Worm (Caenorhabditis elegans): ENCODE results near the gene srbc-5.

Gene srbc-5

ce11 chrV:3269407-3269806, 9.2 kb downstream of the srbc-5 start, which contains the start of gene T28A11.19:
TSS of gene T28A11.19 (minus strand) at chrV:3269514.
- peak in 1 of 2 experiments; percentile 97 for TF ChIP-seq unc-62 (GFP tag; optimal IDR thresholded peaks at IDR 0.05 in 1 of 2)
- TF ChIP-seq unc-62 (tag; optimal IDR thresholded peaks at IDR 0.05) = no peak
- TF ChIP-seq F26F4.8 (GFP tag; conservative IDR thresholded peaks at IDR 0.05) = no peak
- no peak for TF ChIP-seq daf-12 (tag; optimal IDR thresholded peaks at IDR 0.05)
- no peak for TF ChIP-seq lin-38 (GFP tag; IDR thresholded peaks at IDR 0.05)
- TF ChIP-seq aha-1 (tag) = peak; percentile 31
- TF ChIP-seq spr-1 (tag; optimal IDR thresholded peaks at IDR 0.05) = no peak
- TF ChIP-seq nhr-111 (GFP tag; optimal IDR thresholded peaks at IDR 0.05) = no peak
- no peak for TF ChIP-seq snpc-1.2 (GFP tag; IDR thresholded peaks at IDR 0.05)
- no peak for TF ChIP-seq Y5F2A.4 (GFP tag; optimal IDR thresholded peaks at IDR 0.05)

- no peak for TF ChIP-seq ceh-44 (GFP tag; IDR thresholded peaks at IDR 0.05)
- TF ChIP-seq nhr-25 (tag; optimal IDR thresholded peaks at IDR 0.05; ENCODE audit: borderline replicate concordance, insufficient read depth) = no peak
- no peak for TF ChIP-seq sdz-12 (GFP tag; optimal IDR thresholded peaks at IDR 0.05)
- TF ChIP-seq lin-29 (GFP tag; IDR thresholded peaks at IDR 0.05) = no peak
- no peak for TF ChIP-seq hlh-30 (tag; optimal IDR thresholded peaks at IDR 0.05; ENCODE audit: insufficient read depth)
- no peak for TF ChIP-seq egl-43 (GFP tag; IDR thresholded peaks at IDR 0.05)
- no peak for TF ChIP-seq D1046.2 (GFP tag; IDR thresholded peaks at IDR 0.05)
- no peak for TF ChIP-seq dve-1 (tag; optimal IDR thresholded peaks at IDR 0.05; ENCODE audit: insufficient read depth)
- no peak for TF ChIP-seq duxl-1 (tag; optimal IDR thresholded peaks at IDR 0.05; ENCODE audit: poor library complexity)
- no peak for TF ChIP-seq fos-1 (tag; optimal IDR thresholded peaks at IDR 0.05)
- no peak for TF ChIP-seq unc-39 (tag; optimal IDR thresholded peaks at IDR 0.05)
- TF ChIP-seq nhr-111 (GFP tag; optimal IDR thresholded peaks at IDR 0.05) = no peak
Observed at ce11 chrV:3273156-3273555, 13.0 kb downstream of the srbc-5 start, which contains the start of gene T28A11.20. TSS of gene T28A11.20 (minus strand) at chrV:3273256.

ce11 chrV:3273577-3274100, 13.5 kb downstream of the srbc-5 start, which contains the start of gene T28A11.4:
TSS of gene T28A11.4 (plus strand) at chrV:3274050.
- TF ChIP-seq spr-1 (tag; optimal IDR thresholded peaks at IDR 0.05) = no peak
- peak; percentile 68 for TF ChIP-seq aha-1 (tag)
- TF ChIP-seq Y48G9A.11 (GFP tag; IDR thresholded peaks at IDR 0.05) = no peak
- no peak for TF ChIP-seq lin-38 (GFP tag; IDR thresholded peaks at IDR 0.05)
- peak in 1 of 2 experiments; percentile 55 for TF ChIP-seq unc-62 (GFP tag; optimal IDR thresholded peaks at IDR 0.05 in 1 of 2)
- no peak for TF ChIP-seq unc-62 (tag; optimal IDR thresholded peaks at IDR 0.05)

DNA sequence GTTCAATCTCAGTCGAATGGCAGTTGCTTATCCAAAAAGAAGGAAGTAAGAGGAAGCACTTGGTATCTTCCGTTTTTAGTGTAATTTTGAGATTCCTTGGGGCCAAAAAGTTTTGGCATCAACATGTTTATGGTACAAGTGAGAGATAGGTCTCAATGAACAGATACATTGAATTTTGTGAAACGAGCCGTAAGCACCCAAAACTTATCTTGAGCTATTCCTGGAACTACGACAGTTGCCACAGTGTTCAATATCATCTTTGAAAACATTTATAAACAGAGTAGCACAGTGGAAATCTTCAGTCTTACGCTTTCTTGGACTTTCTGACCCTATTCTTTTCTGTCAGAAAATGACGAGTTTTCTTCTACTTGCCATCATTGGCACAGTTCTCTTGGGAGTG, 14.9 kb downstream of the srbc-5 start, which contains the start of gene T28A11.3:
Gene T28A11.3 (plus strand): TSS at position 301 of the 400 bp plus-strand sequence.
- TF ChIP-seq duxl-1 (tag; optimal IDR thresholded peaks at IDR 0.05; ENCODE audit: poor library complexity) (no peak), mdt-29 (GFP tag; IDR thresholded peaks at IDR 0.05) (no peak), cey-2 (tag; optimal IDR thresholded peaks at IDR 0.05; ENCODE audit: borderline replicate concordance, insufficient read depth) (no peak), dpl-1 (GFP tag; optimal IDR thresholded peaks at IDR 0.05) (no peak), php-3 (GFP tag; IDR thresholded peaks at IDR 0.05) (no peak), daf-16 (GFP tag; optimal IDR thresholded peaks at IDR 0.05) (peak in 1 of 2 experiments; percentile 32), daf-16 (tag; optimal IDR thresholded peaks at IDR 0.05) (no peak), F26F4.8 (GFP tag; conservative IDR thresholded peaks at IDR 0.05) (no peak)

DNA sequence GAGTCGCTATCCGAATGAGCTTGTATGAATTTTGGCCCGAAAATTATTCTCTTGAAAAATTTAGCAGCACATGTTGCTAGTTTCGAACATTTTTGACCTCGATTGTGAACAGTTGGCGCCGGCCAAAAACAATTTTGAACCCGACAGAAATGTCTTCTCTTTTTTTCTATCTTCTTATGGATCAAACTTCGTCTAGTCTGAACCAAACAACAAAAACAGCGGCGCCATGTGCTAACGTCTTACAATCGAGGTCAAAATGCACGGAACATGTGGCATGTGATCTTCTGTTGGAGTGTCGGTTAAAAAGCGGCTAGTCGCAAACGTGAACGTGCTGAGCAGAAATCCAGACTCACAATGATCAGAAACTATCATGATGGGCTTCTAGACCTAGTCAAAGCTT, 16.0 kb downstream of the srbc-5 start:
- TF ChIP-seq tra-1 (GFP tag; IDR thresholded peaks at IDR 0.05) (no peak), hlh-30 (tag; optimal IDR thresholded peaks at IDR 0.05; ENCODE audit: insufficient read depth) (peak; percentile 16), nhr-102 (tag; optimal IDR thresholded peaks at IDR 0.05) (no peak), F49E8.2 (tag; optimal IDR thresholded peaks at IDR 0.05; ENCODE audit: borderline replicate concordance) (no peak), ceh-32 (tag; optimal IDR thresholded peaks at IDR 0.05; ENCODE audit: poor library complexity) (no peak), unc-62 (GFP tag; optimal IDR thresholded peaks at IDR 0.05 in 1 of 2) (peak in 1 of 2 experiments; percentile 80), unc-62 (tag; optimal IDR thresholded peaks at IDR 0.05) (no peak), snpc-4 (tag; optimal IDR thresholded peaks at IDR 0.05) (no peak), F26F4.8 (GFP tag; conservative IDR thresholded peaks at IDR 0.05) (no peak), daf-16 (GFP tag; optimal IDR thresholded peaks at IDR 0.05) (peak in 1 of 2 experiments; percentile 90), daf-16 (tag; optimal IDR thresholded peaks at IDR 0.05) (no peak), zfp-2 (tag; optimal IDR thresholded peaks at IDR 0.05) (no peak), nhr-237 (tag; optimal IDR thresholded peaks at IDR 0.05) (no peak), hlh-11 (tag; optimal IDR thresholded peaks at IDR 0.05) (peak; percentile 70), aly-2 (tag; optimal IDR thresholded peaks at IDR 0.05) (no peak), ceh-20 (GFP tag; IDR thresholded peaks at IDR 0.05) (0 out of 2 replicates have a peak, but pooled peaks have one; percentile 26), ceh-82 (tag; optimal IDR thresholded peaks at IDR 0.05) (no peak), mxl-3 (GFP tag; optimal IDR thresholded peaks at IDR 0.05) (peak; percentile 49), dmd-6 (GFP tag; IDR thresholded peaks at IDR 0.05) (peak; percentile 56)
